Fruit fly (Drosophila melanogaster): ENCODE results near the gene CG5096.

CG5096 gene

DNA sequence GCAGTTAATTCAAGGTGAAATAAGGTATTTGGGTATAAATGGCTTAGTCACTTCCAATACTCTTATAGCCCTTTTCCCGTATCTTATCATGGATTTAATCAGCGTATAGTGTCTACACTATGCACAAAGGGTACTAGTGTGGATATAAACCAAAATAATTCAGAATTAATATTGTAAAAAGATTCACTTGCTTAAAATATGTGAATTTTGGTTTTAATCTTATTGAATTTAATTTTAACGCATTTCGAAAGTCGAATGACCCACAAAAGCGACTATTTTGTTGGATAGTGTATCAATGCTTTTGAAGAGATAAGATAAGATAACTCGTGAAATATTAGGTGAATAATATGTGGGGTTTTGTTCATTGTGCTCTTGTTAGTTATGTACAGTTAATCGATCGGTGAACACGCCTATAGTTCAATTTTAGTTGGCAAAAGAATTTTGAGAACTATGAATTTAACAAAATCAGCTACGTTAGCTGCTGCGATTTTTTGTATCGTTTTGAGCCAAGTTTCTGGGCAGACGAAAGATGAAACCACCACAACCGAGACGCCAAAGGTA, at the start of gene CG5096:
CG5096 (plus strand) TSS at position 374 of the 561 bp plus-strand sequence.
- peak; percentile 33 for TF ChIP-seq CG17801 (GFP tag; optimal IDR thresholded peaks at IDR 0.05; ENCODE audit: partially characterized antibody)

DNA sequence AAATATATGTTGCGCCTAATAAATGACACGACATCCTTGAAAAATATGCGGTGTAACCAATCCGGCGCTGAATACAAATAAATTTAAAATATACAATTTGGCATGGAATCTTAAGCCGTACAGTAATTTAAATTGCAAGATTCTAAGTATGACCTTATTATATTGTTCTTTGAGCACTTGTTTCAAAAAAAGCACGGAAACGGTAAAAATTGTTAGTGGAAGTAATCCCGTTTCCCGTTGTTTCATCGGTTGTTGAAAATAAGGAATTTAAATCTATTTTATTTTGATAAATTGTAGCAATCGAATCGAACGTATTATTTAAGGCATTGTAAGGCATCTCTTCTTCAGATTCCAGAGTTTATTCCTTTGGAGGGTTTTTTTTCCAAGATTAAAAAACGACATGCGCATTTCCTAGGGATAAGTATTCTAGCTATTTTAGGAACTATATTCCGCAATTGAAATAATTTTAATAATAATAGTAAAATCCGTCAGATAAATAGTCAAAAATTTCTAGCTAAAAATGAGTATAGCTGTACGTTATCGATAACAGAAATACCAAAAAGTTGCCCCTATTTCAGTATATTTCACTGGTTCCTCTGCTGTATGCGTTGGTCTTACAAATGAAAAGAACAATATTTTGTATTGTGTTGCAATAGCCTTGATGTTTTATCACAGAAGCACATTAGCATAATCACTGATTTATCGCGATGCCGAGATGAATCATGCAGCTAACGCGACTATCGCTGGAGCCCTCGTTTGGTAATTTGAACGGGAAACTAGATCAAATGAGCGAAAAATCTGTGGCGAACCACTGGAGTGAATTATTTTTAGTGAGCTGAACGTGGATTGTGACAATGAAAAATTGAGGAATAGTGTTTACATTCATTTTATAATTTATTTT, 48.7 kb upstream of the CG5096 start, which contains the start of gene GATAd:
GATAd (plus strand) TSS at position 644 of the 901 bp plus-strand sequence.
- no peak for TF ChIP-seq CG17801 (GFP tag; optimal IDR thresholded peaks at IDR 0.05; ENCODE audit: partially characterized antibody)

DNA sequence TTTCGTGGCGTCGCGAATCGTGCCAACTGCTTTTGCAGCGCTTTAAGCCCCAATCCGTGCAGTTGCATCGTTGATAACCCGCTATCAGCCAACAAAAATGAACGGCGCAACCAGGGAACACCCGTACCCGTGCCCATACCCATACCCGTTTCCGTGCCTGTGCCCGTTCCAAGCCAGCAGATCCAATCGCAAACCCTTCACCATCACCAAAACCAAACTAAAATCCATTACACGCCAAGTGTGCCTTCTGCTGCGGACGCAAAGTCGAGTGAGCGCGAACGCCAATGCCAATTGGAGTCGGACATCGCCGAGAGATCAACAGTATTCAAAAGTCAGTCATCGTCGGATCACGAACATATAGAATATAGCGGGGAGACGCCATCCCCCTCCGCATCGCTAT, 47.9 kb upstream of the CG5096 start:
- TF ChIP-seq CG17801 (GFP tag; optimal IDR thresholded peaks at IDR 0.05; ENCODE audit: partially characterized antibody): no peak

dm6 chr2L:10334854-10335277, 47.2 kb upstream of the CG5096 start:
- peak; percentile 46 for TF ChIP-seq CG17801 (GFP tag; optimal IDR thresholded peaks at IDR 0.05; ENCODE audit: partially characterized antibody)

DNA sequence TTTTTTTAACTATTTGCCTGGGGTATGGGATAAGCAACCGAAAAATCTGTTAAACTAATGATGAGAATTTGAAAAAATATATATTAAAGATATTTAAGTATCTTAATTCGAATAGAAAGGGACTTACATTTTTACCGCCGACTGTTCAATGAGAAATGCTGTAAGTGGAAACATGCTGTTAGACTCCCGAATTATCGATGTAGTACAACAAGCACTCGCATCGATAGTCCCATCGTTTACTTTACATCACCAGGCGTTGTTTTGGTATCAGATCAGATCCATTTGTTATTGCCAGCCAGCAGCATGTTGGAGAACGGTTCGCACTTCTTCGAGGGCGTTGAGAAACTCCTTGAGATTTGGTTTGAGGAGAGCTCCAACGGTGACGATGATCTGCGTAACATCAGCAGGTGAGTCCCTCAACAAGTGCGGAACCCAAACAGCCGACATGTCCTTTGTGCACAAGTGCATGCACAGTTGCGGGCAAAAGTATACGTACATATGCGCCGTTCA, 42.8 kb upstream of the CG5096 start, which contains the start of gene SamDC:
SamDC (plus strand) TSS at position 246 of the 510 bp plus-strand sequence.
- TF ChIP-seq CG17801 (GFP tag; optimal IDR thresholded peaks at IDR 0.05; ENCODE audit: partially characterized antibody): peak; percentile 54

DNA sequence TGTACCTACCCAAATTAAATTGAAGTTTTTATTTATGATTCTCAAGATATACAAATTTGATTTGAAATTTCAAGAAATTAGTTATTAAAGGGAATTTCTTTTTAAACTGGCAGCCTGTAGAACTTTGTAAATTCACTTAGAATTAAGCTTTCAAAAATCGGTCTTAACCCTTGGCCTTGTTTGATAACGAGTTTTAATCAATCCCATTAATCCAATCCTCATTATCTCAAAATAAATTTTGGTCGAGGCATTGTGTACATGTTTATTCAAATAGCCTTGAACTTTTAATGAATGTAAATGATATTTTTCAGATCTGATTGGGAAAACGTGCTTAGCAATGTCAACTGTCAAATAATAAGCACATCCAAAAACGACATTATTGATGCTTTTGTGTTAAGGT, 42.2 kb upstream of the CG5096 start:
- TF ChIP-seq CG17801 (GFP tag; optimal IDR thresholded peaks at IDR 0.05; ENCODE audit: partially characterized antibody): no peak

- peak; percentile 33 for TF ChIP-seq CG17801 (GFP tag; optimal IDR thresholded peaks at IDR 0.05; ENCODE audit: partially characterized antibody)
Observed at dm6 chr2L:10341405-10341804, 40.7 kb upstream of the CG5096 start, which contains the start of gene CG31715. Gene CG31715, plus strand, starts transcription at chr2L:10341616.

DNA sequence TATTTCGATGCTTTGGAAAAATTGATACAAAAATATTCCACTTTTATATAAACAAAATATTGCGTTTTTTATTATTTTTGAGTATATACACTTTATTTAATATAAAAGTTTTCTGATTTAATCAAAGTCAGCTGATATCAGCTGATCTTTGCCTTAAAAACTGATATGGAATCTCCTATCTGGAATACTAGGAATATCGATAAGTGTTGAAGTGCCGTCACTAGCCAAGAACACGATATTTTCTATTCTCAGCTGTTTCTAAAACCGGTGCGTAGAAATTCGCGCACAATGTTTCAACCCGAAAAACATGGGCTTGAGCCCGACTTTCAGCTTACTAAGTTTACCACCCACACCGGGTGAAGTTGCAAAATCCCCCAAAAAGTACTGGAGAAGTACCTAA, 39.6 kb upstream of the CG5096 start, which contains the start of gene Sps2:
Sps2 (plus strand) TSS at position 124 of the 400 bp plus-strand sequence.
- TF ChIP-seq CG17801 (GFP tag; optimal IDR thresholded peaks at IDR 0.05; ENCODE audit: partially characterized antibody): peak; percentile 33

DNA sequence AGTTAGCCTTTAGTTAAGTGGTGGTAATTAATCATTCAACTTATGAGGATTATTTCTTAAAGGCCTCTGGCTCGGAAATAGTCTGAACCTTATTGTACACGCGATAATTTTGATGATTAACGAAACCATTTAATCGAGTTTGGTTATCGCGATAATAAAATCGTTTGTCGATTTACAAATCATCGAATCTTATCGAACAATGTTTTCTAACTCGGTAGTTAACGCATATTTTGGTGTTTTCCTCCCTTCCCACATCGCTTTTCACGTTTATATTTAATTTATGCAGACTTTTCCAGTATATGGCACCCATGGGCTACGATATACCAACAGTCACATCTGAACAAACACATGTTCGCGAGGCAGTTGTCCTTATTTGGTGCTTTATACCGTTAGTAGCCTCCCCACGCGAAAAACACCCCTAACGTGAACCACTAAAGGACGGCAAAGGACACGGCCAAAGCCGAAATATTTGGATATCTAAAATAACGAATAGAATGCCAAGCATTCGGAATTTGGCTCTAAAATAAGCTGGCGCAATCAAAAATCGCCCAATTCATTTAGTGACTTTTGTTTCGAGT, 37.9 kb upstream of the CG5096 start, which contains the start of gene Frmd5:
Frmd5 (plus strand) TSS at position 414 of the 578 bp plus-strand sequence.
- no peak for TF ChIP-seq CG17801 (GFP tag; optimal IDR thresholded peaks at IDR 0.05; ENCODE audit: partially characterized antibody)

DNA sequence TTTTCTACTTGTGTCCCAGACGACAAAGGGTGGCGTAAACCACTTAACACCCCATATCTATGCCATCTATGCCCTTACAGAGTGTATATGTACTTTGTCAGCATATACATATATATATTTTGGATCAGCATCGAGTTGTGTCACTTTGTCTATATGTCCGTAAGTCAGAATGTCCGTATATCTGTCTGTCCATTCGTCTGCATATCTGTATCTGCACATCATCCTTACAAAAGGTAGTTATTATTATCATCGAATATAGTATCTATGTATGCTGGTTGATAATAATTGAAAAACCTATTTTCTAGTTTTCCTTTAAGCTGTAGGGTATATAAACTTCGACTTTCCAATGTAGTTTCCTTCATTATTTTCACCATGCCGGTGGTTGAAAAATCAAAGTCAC, 30.9 kb upstream of the CG5096 start:
- TF ChIP-seq CG17801 (GFP tag; optimal IDR thresholded peaks at IDR 0.05; ENCODE audit: partially characterized antibody): no peak

dm6 chr2L:10353871-10354270, 28.2 kb upstream of the CG5096 start, which contains the start of gene CG34367:
Gene CG34367, minus strand, starts transcription at chr2L:10353905.
- no peak for TF ChIP-seq CG17801 (GFP tag; optimal IDR thresholded peaks at IDR 0.05; ENCODE audit: partially characterized antibody)

- no peak for TF ChIP-seq CG17801 (GFP tag; optimal IDR thresholded peaks at IDR 0.05; ENCODE audit: partially characterized antibody)
Observed at dm6 chr2L:10356508-10356907, 25.6 kb upstream of the CG5096 start, which contains the start of the genes CtsL4 and ClpP. Gene CtsL4, minus strand, starts transcription at chr2L:10356597. Gene ClpP, plus strand, starts transcription at chr2L:10356795.

DNA sequence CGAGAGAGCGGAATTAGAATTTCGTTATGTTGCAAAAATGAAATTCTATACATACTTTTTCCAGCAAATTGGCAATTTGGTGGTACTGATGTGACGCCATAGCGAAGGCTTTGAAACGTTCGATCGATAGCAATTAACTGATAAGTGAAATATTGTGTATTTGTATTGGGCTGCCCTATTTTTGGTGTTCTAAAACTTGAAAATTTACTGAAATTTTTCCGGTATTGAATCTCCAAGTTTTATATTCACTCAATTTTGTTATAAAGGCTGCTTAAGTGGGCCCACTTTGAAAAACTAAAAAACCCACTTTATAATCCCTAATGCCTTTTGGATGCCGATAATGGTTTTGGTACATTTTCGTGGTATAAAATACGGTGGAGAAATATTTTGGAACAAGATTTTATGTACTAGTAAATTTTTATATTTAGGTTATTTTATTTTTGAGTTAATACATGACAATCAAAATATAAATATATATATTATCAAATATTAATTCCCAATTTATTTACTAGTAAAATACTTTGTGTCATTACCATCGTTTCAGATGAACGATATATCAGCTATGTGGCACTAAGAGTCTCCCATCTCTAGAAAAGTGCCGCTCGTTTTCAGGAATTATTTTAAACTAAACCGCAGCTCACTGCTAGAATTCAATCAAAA, 19.5 kb upstream of the CG5096 start, which contains the start of the genes Cand1 and pim:
Cand1 (minus strand) TSS at position 300 of the 660 bp plus-strand sequence.
pim (plus strand) TSS at position 582 of the 660 bp plus-strand sequence.
- no peak for TF ChIP-seq CG17801 (GFP tag; optimal IDR thresholded peaks at IDR 0.05; ENCODE audit: partially characterized antibody)

dm6 chr2L:10364229-10364628, 17.8 kb upstream of the CG5096 start, which contains the start of gene lft:
Gene lft, plus strand, starts transcription at chr2L:10364471.
- TF ChIP-seq CG17801 (GFP tag; optimal IDR thresholded peaks at IDR 0.05; ENCODE audit: partially characterized antibody): no peak

Data from ovary, adult (tissue).